Worm (Caenorhabditis elegans) whole organism, L1 larva: ENCODE measurements around the gene vamp-7.

ENCODE experiments used
- ama-1 ChIP-seq: fragments of 150-350 bp; optimal IDR thresholded peaks from 2 replicates; lab custom pipeline; 2014
- blmp-1 ChIP-seq: fragments of 150-350 bp; optimal IDR thresholded peaks from 2 replicates; lab custom pipeline; 2014; ENCODE audit warnings: missing biosample characterization, missing genetic modification characterization
- ces-1 ChIP-seq: fragments of 150-350 bp; optimal IDR thresholded peaks from 2 replicates; lab custom pipeline; 2014; ENCODE audit warnings: missing biosample characterization, missing genetic modification reagents, missing genetic modification characterization
- efl-3 ChIP-seq: fragments of 200-800 bp; sonication (Bioruptor generic); optimal IDR thresholded peaks from 2 replicates; lab custom pipeline; 2018; ENCODE audit warnings: mild to moderate bottlenecking, missing genetic modification characterization, missing compliant biosample characterization
- egl-13 ChIP-seq: sonication (generic microtip); optimal IDR thresholded peaks from 2 replicates; lab custom pipeline; 2016; ENCODE audit warnings: missing genotype, missing genetic modification reagents, missing genetic modification characterization, missing compliant biosample characterization
- fkh-10 ChIP-seq: sonication (generic microtip); optimal IDR thresholded peaks from 2 replicates; lab custom pipeline; 2017; ENCODE audit warnings: missing biosample characterization, missing genetic modification reagents, missing genetic modification characterization
- mdl-1 ChIP-seq, 2 experiments: fragments of 150-350 bp; optimal IDR thresholded peaks; 2 replicates each; lab custom pipeline; 2014 to 2017; ENCODE audit warnings: missing biosample characterization in 2 of 2, missing genetic modification characterization in 2 of 2, inconsistent platforms in 1 of 2
- nhr-20 ChIP-seq: sonication (generic microtip); optimal IDR thresholded peaks from 2 replicates; lab custom pipeline; 2016; ENCODE audit warnings: mild to moderate bottlenecking, missing genetic modification characterization, missing compliant biosample characterization
- nhr-28 ChIP-seq: fragments of 150-350 bp; optimal IDR thresholded peaks from 2 replicates; lab custom pipeline; 2014; ENCODE audit warnings: missing biosample characterization, missing genetic modification characterization
- skn-1 ChIP-seq: fragments of 150-350 bp; optimal IDR thresholded peaks from 2 replicates; lab custom pipeline; 2014; ENCODE audit warnings: missing biosample characterization, missing genetic modification characterization
- snpc-4 ChIP-seq: fragments of 150-350 bp; optimal IDR thresholded peaks from 2 replicates; lab custom pipeline; 2014; ENCODE audit warnings: missing biosample characterization, missing genetic modification characterization
- zip-4 ChIP-seq: fragments of 200-800 bp; sonication (Bioruptor generic); optimal IDR thresholded peaks from 2 replicates; lab custom pipeline; 2018; ENCODE audit warnings: mild to moderate bottlenecking, missing genetic modification characterization, moderate library complexity, missing compliant biosample characterization
- ztf-11 ChIP-seq, 2 experiments: sonication (generic microtip); optimal IDR thresholded peaks; 2 replicates each; lab custom pipeline; 2016 to 2017; ENCODE audit warnings: missing genetic modification characterization in 2 of 2, missing biosample characterization in 1 of 2, missing compliant biosample characterization in 1 of 2

DNA sequence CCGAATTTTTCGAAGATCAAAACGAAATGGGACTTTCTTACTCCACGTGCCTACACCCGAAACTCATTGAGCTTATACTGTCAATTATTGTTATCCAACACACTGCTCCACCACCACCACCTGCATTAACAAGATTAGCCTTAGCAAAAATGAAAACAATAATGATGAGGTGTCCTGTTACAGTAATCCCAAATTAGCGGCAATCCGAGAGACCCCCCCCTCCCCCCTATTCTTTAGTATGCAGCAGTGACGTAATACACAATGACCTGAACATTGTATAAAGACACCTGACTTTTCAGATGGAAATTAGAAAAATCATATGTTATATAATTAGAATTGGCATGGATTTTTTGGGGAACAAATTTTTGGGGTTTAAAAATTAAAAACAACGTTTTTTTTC is 27.1 kb downstream of the vamp-7 start:
- TF ChIP-seq egl-13 (tag; lab: Kevin White, UChicago) (no peak), skn-1 (tag; lab: Kevin White, UChicago) (no peak), fkh-10 (GFP tag; lab: Kevin White, UChicago) (no peak), mdl-1 (tag; optimal IDR thresholded peaks at IDR 0.05; lab: Kevin White, UChicago) (no peak), blmp-1 (tag; lab: Kevin White, UChicago) (no peak), snpc-4 (tag; lab: Kevin White, UChicago) (no peak), ztf-11 (tag; optimal IDR thresholded peaks at IDR 0.05; lab: Kevin White, UChicago) (no peak), ama-1 (lab: Kevin White, UChicago) (no peak), nhr-28 (no peak), ces-1 (no peak), efl-3 (GFP tag; lab: Kevin White, UChicago) (no peak), zip-4 (GFP tag; lab: Kevin White, UChicago) (no peak), nhr-20 (tag; lab: Kevin White, UChicago) (no peak)
